Worm (Caenorhabditis elegans): ENCODE results near the gene Y6D1A.2.

- TF ChIP-seq let-526 (GFP tag; IDR thresholded peaks at IDR 0.05) (no peak), ceh-79 (tag; optimal IDR thresholded peaks at IDR 0.05) (no peak), aptf-2 (GFP tag; conservative IDR thresholded peaks at IDR 0.05) (peak; percentile 98), dpl-1 (GFP tag; optimal IDR thresholded peaks at IDR 0.05) (peak; percentile 13), nhr-120 (GFP tag; IDR thresholded peaks at IDR 0.05) (no peak), nhr-90 (tag; optimal IDR thresholded peaks at IDR 0.05) (no peak)
These were observed 10.7 kb downstream of the Y6D1A.2 start, which contains the start of gene F43G6.10 for ce11 chrII:11808979-11809378.
